Worm (Caenorhabditis elegans) whole organism, L2 larva: Measurements from ENCODE around the gene F59A1.12.

Source experiments
- C34F6.9 ChIP-seq: fragments of 150-350 bp; optimal IDR thresholded peaks from 2 replicates; lab custom pipeline; 2014; ENCODE audit warnings: missing biosample characterization, missing genetic modification characterization
- Y55F3AM.14 ChIP-seq: fragments of 200-800 bp; sonication (Bioruptor generic); optimal IDR thresholded peaks from 2 replicates; lab custom pipeline; 2018; ENCODE audit warnings: mild to moderate bottlenecking, missing genetic modification characterization, missing compliant biosample characterization
- ZK546.5 ChIP-seq: sonication (generic microtip); optimal IDR thresholded peaks from 2 replicates; lab custom pipeline; 2017; ENCODE audit warnings: missing biosample characterization, missing genetic modification characterization
- aly-2 ChIP-seq: fragments of 150-350 bp; optimal IDR thresholded peaks from 2 replicates; lab custom pipeline; 2014; ENCODE audit warnings: missing biosample characterization, missing genetic modification characterization
- blmp-1 ChIP-seq: sonication (generic microtip); optimal IDR thresholded peaks from 2 replicates; lab custom pipeline; 2017; ENCODE audit warnings: missing genetic modification characterization, mild to moderate bottlenecking, missing compliant biosample characterization, antibody characterized with exemption, moderate library complexity; ENCODE audit not compliant: insufficient read depth
- ceh-16 ChIP-seq: fragments of 150-350 bp; optimal IDR thresholded peaks from 2 replicates; lab custom pipeline; 2014; ENCODE audit warnings: missing biosample characterization, missing genetic modification characterization
- ceh-82 ChIP-seq: fragments of 150-350 bp; optimal IDR thresholded peaks from 2 replicates; lab custom pipeline; 2014; ENCODE audit warnings: missing biosample characterization, missing genetic modification characterization
- crh-2 ChIP-seq: sonication (generic microtip); optimal IDR thresholded peaks from 2 replicates; lab custom pipeline; 2017; ENCODE audit warnings: missing biosample characterization, missing genetic modification characterization
- dmd-4 ChIP-seq: sonication (generic microtip); optimal IDR thresholded peaks from 2 replicates; lab custom pipeline; 2017; ENCODE audit warnings: missing biosample characterization, missing genetic modification characterization
- egl-27 ChIP-seq: sonication (generic microtip); optimal IDR thresholded peaks from 3 replicates; lab custom pipeline; 2017; ENCODE audit warnings: missing biosample characterization, missing genetic modification reagents, missing genetic modification characterization
- elt-3 ChIP-seq: sonication (generic microtip); optimal IDR thresholded peaks from 2 replicates; lab custom pipeline; 2017; ENCODE audit warnings: missing biosample characterization, missing genetic modification characterization
- fos-1 ChIP-seq: fragments of 150-350 bp; optimal IDR thresholded peaks from 2 replicates; lab custom pipeline; 2014; ENCODE audit warnings: missing biosample characterization, missing genetic modification characterization
- gmeb-1 ChIP-seq: fragments of 150-350 bp; optimal IDR thresholded peaks from 2 replicates; lab custom pipeline; 2014; ENCODE audit warnings: missing biosample characterization, missing genetic modification characterization
- lin-39 ChIP-seq: fragments of 150-350 bp; optimal IDR thresholded peaks from 2 replicates; lab custom pipeline; 2014; ENCODE audit warnings: missing biosample characterization, missing genetic modification reagents, missing genetic modification characterization
- mab-5 ChIP-seq: fragments of 150-350 bp; optimal IDR thresholded peaks from 2 replicates; lab custom pipeline; 2014; ENCODE audit warnings: missing biosample characterization, missing genetic modification characterization
- mbf-1 ChIP-seq: sonication (generic microtip); optimal IDR thresholded peaks from 2 replicates; lab custom pipeline; 2017; ENCODE audit warnings: missing biosample characterization, missing genetic modification characterization
- mdl-1 ChIP-seq, 2 experiments: fragments of 150-350 bp in 1 of 2; sonication (generic microtip) in 1 of 2; optimal IDR thresholded peaks; 2 replicates each; lab custom pipeline; 2017; ENCODE audit warnings: missing biosample characterization in 2 of 2, missing genetic modification characterization in 2 of 2
- nhr-10 ChIP-seq: sonication (generic microtip); optimal IDR thresholded peaks from 2 replicates; lab custom pipeline; 2017; ENCODE audit warnings: missing biosample characterization, missing genetic modification characterization
- nhr-12 ChIP-seq: fragments of 150-350 bp; optimal IDR thresholded peaks from 2 replicates; lab custom pipeline; 2014; ENCODE audit warnings: missing biosample characterization, missing genetic modification characterization
- nhr-129 ChIP-seq: fragments of 150-350 bp; optimal IDR thresholded peaks from 2 replicates; lab custom pipeline; 2014; ENCODE audit warnings: missing biosample characterization, missing genetic modification characterization
- nhr-21 ChIP-seq: fragments of 150-350 bp; optimal IDR thresholded peaks from 2 replicates; lab custom pipeline; 2014; ENCODE audit warnings: missing biosample characterization, missing genetic modification characterization
- nhr-23 ChIP-seq: fragments of 150-350 bp; optimal IDR thresholded peaks from 2 replicates; lab custom pipeline; 2014; ENCODE audit warnings: missing biosample characterization, missing genetic modification reagents, missing genetic modification characterization
- nhr-25 ChIP-seq: fragments of 150-350 bp; sonication (generic microtip); optimal IDR thresholded peaks from 3 replicates; lab custom pipeline; 2014; ENCODE audit warnings: missing biosample characterization, missing genetic modification characterization
- nhr-6 ChIP-seq: fragments of 150-350 bp; optimal IDR thresholded peaks from 2 replicates; lab custom pipeline; 2014; ENCODE audit warnings: missing biosample characterization, missing genetic modification characterization
- nhr-77 ChIP-seq: fragments of 150-350 bp; optimal IDR thresholded peaks from 2 replicates; lab custom pipeline; 2014; ENCODE audit warnings: missing biosample characterization, missing genetic modification characterization
- peb-1 ChIP-seq: fragments of 150-350 bp; optimal IDR thresholded peaks from 2 replicates; lab custom pipeline; 2014; ENCODE audit warnings: missing biosample characterization, missing genetic modification characterization
- skn-1 ChIP-seq: sonication (generic microtip); optimal IDR thresholded peaks from 2 replicates; lab custom pipeline; 2017; ENCODE audit warnings: missing biosample characterization, missing genetic modification characterization
- sma-9 ChIP-seq, 2 experiments: fragments of 150-350 bp in 1 of 2; sonication (generic microtip) in 1 of 2; optimal IDR thresholded peaks; 2 replicates each; lab custom pipeline; 2014 to 2016; ENCODE audit warnings: missing genetic modification characterization in 2 of 2, mild to moderate bottlenecking in 1 of 2, missing biosample characterization in 1 of 2, missing compliant biosample characterization in 1 of 2, missing genetic modification reagents in 1 of 2, moderate library complexity in 1 of 2
- snpc-4 ChIP-seq: fragments of 150-350 bp; optimal IDR thresholded peaks from 2 replicates; lab custom pipeline; 2014; ENCODE audit warnings: missing biosample characterization, missing genetic modification characterization
- unc-39 ChIP-seq: fragments of 150-350 bp; optimal IDR thresholded peaks from 2 replicates; lab custom pipeline; 2014; ENCODE audit warnings: missing biosample characterization, missing genetic modification characterization
- unc-62 ChIP-seq: fragments of 150-350 bp; optimal IDR thresholded peaks from 2 replicates; lab custom pipeline; 2014; ENCODE audit warnings: missing biosample characterization, missing genetic modification reagents, missing genetic modification characterization
- ztf-11 ChIP-seq: sonication (generic microtip); optimal IDR thresholded peaks from 2 replicates; lab custom pipeline; 2017; ENCODE audit warnings: missing biosample characterization, missing genetic modification characterization

The F59A1.12 gene

DNA sequence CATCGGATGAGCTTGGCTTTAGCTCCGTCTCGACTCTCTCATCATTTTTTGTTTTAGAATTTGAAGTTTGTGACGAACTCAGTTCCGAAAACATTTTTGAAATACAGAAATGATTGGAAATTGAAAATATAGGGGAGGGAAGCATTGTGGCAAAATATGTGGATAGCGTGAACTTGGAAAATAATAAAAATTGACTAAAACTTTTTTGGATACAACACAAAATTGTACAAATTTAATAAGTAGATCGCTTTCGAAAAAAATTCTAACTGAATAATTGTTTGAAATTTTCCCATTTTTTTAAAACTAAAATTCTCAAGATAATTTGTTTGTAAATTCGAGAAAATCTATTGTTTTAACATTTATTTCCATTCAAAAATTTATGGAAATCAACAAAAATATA is 16.2 kb upstream of the F59A1.12 start, which contains the start of gene F59A1.15:
Gene F59A1.15, minus strand, starts transcription at position 101 of the 400 bp plus-strand sequence.
- TF ChIP-seq crh-2 (no peak), nhr-77 (tag; lab: Kevin White, UChicago) (no peak), nhr-12 (tag; lab: Kevin White, UChicago) (no peak)

DNA sequence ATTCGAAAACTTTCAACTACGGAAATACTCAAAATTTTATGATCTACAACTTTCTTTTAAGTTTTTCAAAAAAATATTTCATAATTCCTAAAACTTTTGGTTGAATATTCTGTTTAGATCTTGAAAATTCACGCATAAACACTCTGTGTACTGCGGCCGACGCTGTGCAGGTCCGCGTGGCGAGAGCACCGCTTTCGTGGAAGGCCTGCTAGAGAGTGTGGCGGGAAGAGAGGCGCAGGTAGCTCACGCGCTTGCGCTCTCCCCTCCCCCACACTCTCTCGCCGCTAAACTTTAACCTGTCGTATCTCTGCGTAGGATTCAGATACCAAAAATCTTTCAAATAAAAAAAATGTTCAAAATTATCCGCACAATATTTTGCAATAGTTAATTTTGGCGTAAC is 15.7 kb upstream of the F59A1.12 start:
- TF ChIP-seq snpc-4 (tag; lab: Kevin White, UChicago) (no peak), blmp-1 (tag; lab: Kevin White, UChicago) (no peak), ztf-11 (tag; lab: Kevin White, UChicago) (no peak), aly-2 (no peak), elt-3 (no peak), mdl-1 (tag; optimal IDR thresholded peaks at IDR 0.05; lab: Kevin White, UChicago) (no peak), ceh-82 (tag; lab: Kevin White, UChicago) (no peak), dmd-4 (tag; lab: Kevin White, UChicago) (no peak), peb-1 (tag; lab: Kevin White, UChicago) (no peak), unc-62 (GFP tag; lab: Kevin White, UChicago) (no peak), nhr-12 (tag; lab: Kevin White, UChicago) (no peak), C34F6.9 (no peak), lin-39 (tag; lab: Kevin White, UChicago) (no peak), ZK546.5 (tag; lab: Kevin White, UChicago) (no peak), skn-1 (tag; lab: Kevin White, UChicago) (no peak)

DNA sequence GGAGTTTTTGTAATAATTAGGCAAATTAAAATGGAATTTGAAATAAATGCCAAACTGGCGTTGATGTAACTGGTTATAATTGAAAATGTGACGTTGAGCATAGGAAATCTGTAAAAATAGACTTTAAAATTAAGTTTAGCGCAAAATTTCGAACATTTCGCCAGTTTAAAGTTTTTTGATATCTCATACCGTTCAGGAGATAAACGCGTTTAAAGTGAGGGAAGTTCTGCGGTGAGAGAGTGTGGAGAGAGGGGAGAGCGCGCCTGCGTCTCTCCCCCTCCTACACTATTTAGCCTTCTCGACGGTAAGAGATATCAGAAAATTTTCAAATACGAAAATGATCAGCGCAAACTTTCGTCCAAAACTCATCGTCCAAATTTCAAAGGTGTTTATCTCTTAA is 9.0 kb upstream of the F59A1.12 start, which contains the start of gene str-92:
Gene str-92, minus strand, starts transcription at position 101 of the 400 bp plus-strand sequence.
- TF ChIP-seq mab-5 (tag; lab: Kevin White, UChicago) (no peak), peb-1 (tag; lab: Kevin White, UChicago) (no peak), snpc-4 (tag; lab: Kevin White, UChicago) (no peak), lin-39 (tag; lab: Kevin White, UChicago) (no peak), nhr-23 (no peak), nhr-25 (no peak), mbf-1 (tag; lab: Kevin White, UChicago) (no peak), ceh-16 (tag; lab: Kevin White, UChicago) (no peak)

DNA sequence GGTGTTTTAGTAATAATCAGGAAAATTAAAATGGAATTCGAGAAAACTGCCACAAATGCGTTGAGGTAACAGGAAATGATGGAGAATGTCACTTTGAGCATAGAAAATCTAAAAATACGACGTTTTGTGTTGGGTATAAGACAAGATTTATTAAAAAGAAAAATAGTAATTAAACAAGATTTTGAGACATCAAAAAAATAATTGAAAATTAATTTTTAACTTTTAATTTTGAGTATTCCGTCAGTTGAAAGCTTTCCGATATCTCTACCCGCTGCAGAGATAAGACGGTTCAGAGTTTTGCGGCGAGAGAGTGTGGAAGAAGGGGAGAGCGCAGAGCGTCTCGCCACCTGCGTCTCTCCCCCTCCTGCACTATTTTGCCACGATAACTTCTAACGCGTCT is 5.8 kb upstream of the F59A1.12 start, which contains the start of gene str-93:
Gene str-93, minus strand, starts transcription at position 101 of the 400 bp plus-strand sequence.
- TF ChIP-seq nhr-6 (no peak), snpc-4 (tag; lab: Kevin White, UChicago) (no peak), gmeb-1 (tag; lab: Kevin White, UChicago) (no peak), nhr-129 (tag; lab: Kevin White, UChicago) (no peak), mab-5 (tag; lab: Kevin White, UChicago) (no peak)

DNA sequence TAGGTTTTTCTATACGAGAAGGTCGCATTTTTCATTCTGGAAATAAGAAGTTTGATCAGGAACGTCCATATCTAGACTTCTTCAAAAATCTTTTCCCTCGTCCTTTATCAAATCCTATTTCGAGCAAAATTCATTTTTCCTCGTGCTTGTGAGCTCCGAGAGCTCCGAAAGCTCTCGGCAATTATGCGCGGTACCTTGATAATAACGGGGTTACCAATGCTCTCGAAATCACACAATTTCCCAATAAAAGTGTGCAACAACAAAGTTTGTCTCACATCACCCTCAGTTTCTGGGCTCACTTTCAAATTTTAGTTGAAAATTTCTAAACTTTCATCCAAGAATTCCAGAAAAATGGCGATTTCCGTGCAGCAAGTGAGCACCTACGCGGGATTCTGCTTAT is 955 bp upstream of the F59A1.12 start, which contains the start of gene str-89:
Gene str-89, plus strand, starts transcription at position 301 of the 400 bp plus-strand sequence.
- TF ChIP-seq ceh-16 (tag; lab: Kevin White, UChicago) (no peak), mab-5 (tag; lab: Kevin White, UChicago) (no peak), ztf-11 (tag; lab: Kevin White, UChicago) (no peak), nhr-12 (tag; lab: Kevin White, UChicago) (no peak), skn-1 (tag; lab: Kevin White, UChicago) (no peak), Y55F3AM.14 (GFP tag; lab: Kevin White, UChicago) (no peak), unc-39 (no peak), nhr-21 (tag; lab: Kevin White, UChicago) (no peak), unc-62 (GFP tag; lab: Kevin White, UChicago) (no peak)
- TF ChIP-seq, all 48 proteins: peak for 0

DNA sequence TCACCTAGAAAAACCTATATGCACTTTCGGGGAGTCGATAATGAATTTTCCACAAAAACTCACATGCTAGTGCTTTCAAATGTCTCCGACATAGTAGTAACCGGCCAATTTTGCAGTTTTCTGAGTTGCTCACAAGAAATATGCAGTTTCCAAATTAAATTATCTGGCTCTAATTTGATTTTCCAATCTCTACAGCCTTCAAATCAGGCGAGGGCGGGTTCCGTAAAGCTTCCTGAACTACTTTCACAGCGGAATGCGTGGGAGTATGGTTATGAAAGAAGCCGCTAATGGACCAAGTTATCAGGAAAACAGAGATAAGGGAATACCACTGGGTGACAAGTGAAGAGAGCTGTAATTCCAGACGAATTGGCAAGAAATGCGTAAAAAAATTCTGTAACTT is 1.7 kb downstream of the F59A1.12 start, which contains the start of gene F59A1.11:
Gene F59A1.11, minus strand, starts transcription at position 101 of the 400 bp plus-strand sequence.
- TF ChIP-seq ceh-82 (tag; lab: Kevin White, UChicago) = no peak
- no peak for TF ChIP-seq fos-1
- TF ChIP-seq nhr-10 (tag; lab: Kevin White, UChicago) = no peak
- TF ChIP-seq ceh-16 (tag; lab: Kevin White, UChicago) = no peak
- TF ChIP-seq sma-9 (GFP tag; optimal IDR thresholded peaks at IDR 0.05; lab: Kevin White, UChicago) = no peak
- TF ChIP-seq sma-9 (tag; optimal IDR thresholded peaks at IDR 0.05; lab: Kevin White, UChicago) = no peak
- TF ChIP-seq egl-27 (tag; lab: Kevin White, UChicago) = no peak
- TF ChIP-seq gmeb-1 (tag; lab: Kevin White, UChicago) = no peak
